Fruit fly (Drosophila melanogaster) whole organism, embryonic: ENCODE measurements around the gene phol.

ENCODE experiments used
- Abd-B ChIP-seq: fragments of 200-800 bp; sonication (Bioruptor generic); optimal IDR thresholded peaks from 2 replicates; lab custom pipeline; 2018; ENCODE audit warnings: missing biosample characterization, mild to moderate bottlenecking, missing genetic modification characterization, moderate library complexity
- Blimp-1 ChIP-seq: fragments of 200-800 bp; sonication (Bioruptor generic); optimal IDR thresholded peaks from 3 replicates; lab custom pipeline; 2018; ENCODE audit warnings: missing biosample characterization, missing genetic modification characterization, mild to moderate bottlenecking, moderate library complexity, missing genetic modification reagents
- CG10979 ChIP-seq: fragments of 200-800 bp; sonication (Bioruptor generic); optimal IDR thresholded peaks from 2 replicates; lab custom pipeline; 2018; ENCODE audit warnings: missing biosample characterization, mild to moderate bottlenecking, missing genetic modification characterization, moderate library complexity
- CG12744 ChIP-seq: fragments of 200-800 bp; sonication (Bioruptor generic); optimal IDR thresholded peaks from 2 replicates; lab custom pipeline; 2016; ENCODE audit warnings: missing biosample characterization, missing genetic modification characterization
- CG15514 ChIP-seq: fragments of 200-800 bp; sonication (Bioruptor generic); optimal IDR thresholded peaks from 3 replicates; lab custom pipeline; 2017; ENCODE audit warnings: missing biosample characterization, missing genetic modification characterization, mild to moderate bottlenecking, moderate library complexity, missing genetic modification reagents
- CG17328 ChIP-seq: fragments of 200-800 bp; sonication (Bioruptor generic); IDR thresholded peaks from 2 replicates; pipeline ENCODE4 v1.3.6; 2022; ENCODE audit warnings: missing biosample characterization, missing genetic modification characterization
- CG17912 ChIP-seq: fragments of 200-800 bp; sonication (Bioruptor generic); optimal IDR thresholded peaks from 2 replicates; lab custom pipeline; 2018; ENCODE audit warnings: missing biosample characterization, mild to moderate bottlenecking, missing genetic modification characterization
- CG18011 ChIP-seq: fragments of 200-800 bp; sonication (Bioruptor generic); optimal IDR thresholded peaks from 2 replicates; lab custom pipeline; 2017; ENCODE audit warnings: missing biosample characterization, missing genetic modification characterization, mild to moderate bottlenecking, moderate library complexity, missing genotype
- CG1832 ChIP-seq: fragments of 200-800 bp; sonication (Bioruptor generic); optimal IDR thresholded peaks from 2 replicates; lab custom pipeline; 2017; ENCODE audit warnings: missing biosample characterization, mild to moderate bottlenecking, missing genetic modification characterization, inconsistent platforms
- CG2199 ChIP-seq: fragments of 200-800 bp; sonication (Bioruptor generic); IDR thresholded peaks from 3 replicates; pipeline ENCODE4 v1.3.6; 2022; ENCODE audit warnings: missing biosample characterization, missing genetic modification characterization
- CG3065 ChIP-seq: fragments of 200-800 bp; sonication (Bioruptor generic); optimal IDR thresholded peaks from 2 replicates; lab custom pipeline; 2016; ENCODE audit warnings: missing biosample characterization, missing genetic modification characterization
- CG33557 ChIP-seq: fragments of 200-800 bp; sonication (Bioruptor generic); optimal IDR thresholded peaks from 2 replicates; lab custom pipeline; 2019; ENCODE audit warnings: missing biosample characterization, mild to moderate bottlenecking, missing genetic modification characterization, moderate library complexity
- CG5245 ChIP-seq: fragments of 200-800 bp; sonication (Bioruptor generic); optimal IDR thresholded peaks from 3 replicates; lab custom pipeline; 2016; ENCODE audit warnings: missing biosample characterization, missing genetic modification characterization
- CG7357 ChIP-seq: fragments of 200-800 bp; sonication (Bioruptor generic); IDR thresholded peaks from 3 replicates; pipeline ENCODE4 v1.3.6; 2022; ENCODE audit warnings: missing biosample characterization, missing genetic modification characterization
- CG7786 ChIP-seq: fragments of 200-800 bp; sonication (Bioruptor generic); optimal IDR thresholded peaks from 2 replicates; lab custom pipeline; 2016; ENCODE audit warnings: missing biosample characterization, missing genetic modification characterization
- CG9437 ChIP-seq: fragments of 200-800 bp; sonication (Bioruptor generic); optimal IDR thresholded peaks from 2 replicates; lab custom pipeline; 2018; ENCODE audit warnings: missing biosample characterization, mild to moderate bottlenecking, missing genetic modification characterization
- CkIIα-i1 ChIP-seq: fragments of 200-800 bp; sonication (Bioruptor generic); IDR thresholded peaks from 2 replicates; pipeline ENCODE4 v1.3.6; 2022; ENCODE audit warnings: missing biosample characterization, missing genetic modification characterization
- Dad ChIP-seq: fragments of 200-800 bp; sonication (Bioruptor generic); optimal IDR thresholded peaks from 3 replicates; lab custom pipeline; 2016; ENCODE audit warnings: missing biosample characterization, missing genetic modification characterization
- Fer3 ChIP-seq: fragments of 200-800 bp; sonication (Bioruptor generic); optimal IDR thresholded peaks from 2 replicates; lab custom pipeline; 2018; ENCODE audit warnings: missing biosample characterization, mild to moderate bottlenecking, missing genetic modification characterization, moderate library complexity
- Hand ChIP-seq: fragments of 200-800 bp; sonication (Bioruptor generic); optimal IDR thresholded peaks from 2 replicates; lab custom pipeline; 2017; ENCODE audit warnings: mild to moderate bottlenecking, missing biosample characterization, missing genetic modification reagents, missing genetic modification characterization
- Hr39 ChIP-seq: fragments of >200 bp; optimal IDR thresholded peaks from 2 replicates; lab custom pipeline; 2017
- Lhr ChIP-seq: fragments of 200-800 bp; sonication (Bioruptor generic); optimal IDR thresholded peaks from 3 replicates; lab custom pipeline; 2017; ENCODE audit warnings: mild to moderate bottlenecking, missing biosample characterization, missing genetic modification reagents, missing genetic modification characterization
- MTF-1 ChIP-seq: fragments of 200-800 bp; sonication (Bioruptor generic); optimal IDR thresholded peaks from 2 replicates; lab custom pipeline; 2018; ENCODE audit warnings: missing biosample characterization, mild to moderate bottlenecking, missing genetic modification characterization, borderline replicate concordance
- NK7.1 ChIP-seq: fragments of 200-800 bp; sonication (Bioruptor generic); optimal IDR thresholded peaks from 3 replicates; lab custom pipeline; 2016; ENCODE audit warnings: missing biosample characterization, missing genetic modification characterization
- Nf-YB ChIP-seq: fragments of 200-800 bp; sonication (Bioruptor generic); optimal IDR thresholded peaks from 3 replicates; lab custom pipeline; 2019; ENCODE audit warnings: missing biosample characterization, mild to moderate bottlenecking, missing genetic modification characterization, moderate library complexity
- Optix ChIP-seq: fragments of 200-800 bp; sonication (Bioruptor generic); IDR thresholded peaks from 3 replicates; pipeline ENCODE4 v1.3.6; 2022; ENCODE audit warnings: missing biosample characterization, missing genetic modification characterization
- Rfx ChIP-seq: fragments of 200-800 bp; sonication (Bioruptor generic); IDR thresholded peaks from 2 replicates; pipeline ENCODE4 v1.3.6; 2022; ENCODE audit warnings: missing biosample characterization, missing genetic modification characterization
- Six4 ChIP-seq: fragments of 200-800 bp; sonication (Bioruptor generic); optimal IDR thresholded peaks from 2 replicates; lab custom pipeline; 2016; ENCODE audit warnings: missing biosample characterization, missing genetic modification characterization
- Sry-β ChIP-seq: fragments of 200-800 bp; sonication (Bioruptor generic); optimal IDR thresholded peaks from 2 replicates; lab custom pipeline; 2018; ENCODE audit warnings: missing biosample characterization, mild to moderate bottlenecking, missing genetic modification characterization, moderate library complexity
- ab ChIP-seq: fragments of 200-800 bp; sonication (Bioruptor generic); optimal IDR thresholded peaks from 2 replicates; lab custom pipeline; 2016; ENCODE audit warnings: missing biosample characterization, missing genetic modification characterization
- btn ChIP-seq: fragments of 200-800 bp; sonication (Bioruptor generic); optimal IDR thresholded peaks from 2 replicates; lab custom pipeline; 2016; ENCODE audit warnings: missing biosample characterization, missing genetic modification characterization
- cas ChIP-seq: fragments of 200-800 bp; sonication (Bioruptor generic); IDR thresholded peaks from 2 replicates; pipeline ENCODE4 v1.3.6; 2022; ENCODE audit warnings: missing biosample characterization, missing genetic modification characterization
- cg ChIP-seq: fragments of 200-800 bp; sonication (Bioruptor generic); optimal IDR thresholded peaks from 3 replicates; lab custom pipeline; 2019; ENCODE audit warnings: missing biosample characterization, mild to moderate bottlenecking, missing genetic modification characterization, moderate library complexity
- chif ChIP-seq, 2 experiments: fragments of 200-800 bp; sonication (Bioruptor generic); optimal IDR thresholded peaks; 3 replicates each; lab custom pipeline; 2016; ENCODE audit warnings: missing biosample characterization in 2 of 2, missing genetic modification characterization in 2 of 2
- disco-r ChIP-seq: fragments of 200-800 bp; sonication (Bioruptor generic); optimal IDR thresholded peaks from 2 replicates; lab custom pipeline; 2016; ENCODE audit warnings: missing biosample characterization, missing genetic modification characterization
- dpn ChIP-seq, 2 experiments: fragments of 200-800 bp; sonication (Bioruptor generic); optimal IDR thresholded peaks; 3 replicates each; lab custom pipeline; 2016; ENCODE audit warnings: missing biosample characterization in 2 of 2, missing genetic modification characterization in 2 of 2
- fd64A ChIP-seq: fragments of 200-800 bp; sonication (Bioruptor generic); optimal IDR thresholded peaks from 3 replicates; lab custom pipeline; 2018; ENCODE audit warnings: missing biosample characterization, mild to moderate bottlenecking, missing genetic modification characterization
- fru ChIP-seq: fragments of >200 bp; optimal IDR thresholded peaks from 2 replicates; lab custom pipeline; 2017
- gt ChIP-seq: fragments of 200-800 bp; sonication (Bioruptor generic); IDR thresholded peaks from 2 replicates; pipeline ENCODE4 v1.3.6; 2022; ENCODE audit warnings: missing biosample characterization, missing genetic modification characterization
- mirr ChIP-seq: fragments of 200-800 bp; sonication (Bioruptor generic); optimal IDR thresholded peaks from 3 replicates; lab custom pipeline; 2018; ENCODE audit warnings: missing biosample characterization, mild to moderate bottlenecking, missing genetic modification characterization
- nmo ChIP-seq: fragments of 200-800 bp; sonication (Bioruptor generic); optimal IDR thresholded peaks from 2 replicates; lab custom pipeline; 2018; ENCODE audit warnings: missing biosample characterization, mild to moderate bottlenecking, missing genetic modification characterization, moderate library complexity
- oc ChIP-seq: fragments of 200-800 bp; sonication (Bioruptor generic); optimal IDR thresholded peaks from 2 replicates; lab custom pipeline; 2018; ENCODE audit warnings: missing biosample characterization, mild to moderate bottlenecking, missing genetic modification characterization, moderate library complexity
- pan ChIP-seq, 4 experiments: fragments of >200 bp in 3 of 4; fragments of 200-800 bp in 1 of 4; sonication (Bioruptor generic) in 1 of 4; optimal IDR thresholded peaks in 3 of 4; IDR thresholded peaks in 1 of 4; 2 replicates each; pipeline versions ENCODE4 v1.3.6 to Lab custom; 2017 to 2022; ENCODE audit warnings: missing biosample characterization in 2 of 4, missing genetic modification characterization in 2 of 4, mixed read lengths in 1 of 4
- pho ChIP-seq: fragments of 200-800 bp; sonication (Bioruptor generic); optimal IDR thresholded peaks from 2 replicates; lab custom pipeline; 2016; ENCODE audit warnings: missing biosample characterization, missing genetic modification characterization
- tap ChIP-seq: fragments of 200-800 bp; optimal IDR thresholded peaks from 3 replicates; lab custom pipeline; 2019; ENCODE audit warnings: missing biosample characterization, mild to moderate bottlenecking, missing genetic modification characterization, moderate library complexity
- trem ChIP-seq: fragments of 200-800 bp; optimal IDR thresholded peaks from 3 replicates; lab custom pipeline; 2019; ENCODE audit warnings: missing biosample characterization, mild to moderate bottlenecking, missing genetic modification characterization, moderate library complexity
- tup ChIP-seq: fragments of 200-800 bp; sonication (Bioruptor generic); optimal IDR thresholded peaks from 2 replicates; lab custom pipeline; 2016; ENCODE audit warnings: missing biosample characterization, mild to moderate bottlenecking, missing genetic modification characterization, moderate library complexity
- twi ChIP-seq: fragments of 200-800 bp; optimal IDR thresholded peaks from 2 replicates; lab custom pipeline; 2019; ENCODE audit warnings: missing biosample characterization, mild to moderate bottlenecking, missing genetic modification characterization, moderate library complexity
- zen2 ChIP-seq: fragments of 200-800 bp; sonication (Bioruptor generic); IDR thresholded peaks from 3 replicates; pipeline ENCODE4 v1.3.6; 2022; ENCODE audit warnings: missing biosample characterization, missing genetic modification characterization; ENCODE audit not compliant: partially characterized antibody

phol gene

DNA sequence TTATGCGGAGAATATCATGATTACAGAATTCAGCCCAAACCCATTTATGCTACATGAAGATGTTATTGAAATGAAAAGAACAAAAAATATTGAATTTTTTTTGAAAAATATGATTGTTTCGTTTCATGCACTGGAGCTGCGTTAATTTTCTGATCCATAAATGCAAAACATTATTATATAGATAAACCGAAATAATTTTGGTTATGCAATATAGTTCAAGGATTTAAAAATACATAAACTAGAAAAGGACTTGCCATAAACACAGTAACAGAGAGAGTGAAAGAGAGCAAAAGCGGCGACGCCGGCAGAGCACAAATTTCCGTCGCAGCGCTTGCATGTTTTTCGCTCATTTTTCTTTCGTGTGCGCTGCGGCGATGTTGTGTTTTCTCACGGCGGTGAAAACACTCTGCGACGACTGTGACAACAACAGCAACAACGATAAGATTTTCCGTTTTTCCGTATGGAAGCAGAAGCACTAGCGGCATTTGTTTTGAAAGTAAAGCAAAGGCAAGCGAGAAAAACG is 6.2 kb upstream of the phol start (continued):
- TF ChIP-seq btn (GFP tag; lab: Kevin White, UChicago) (peak; percentile 39), tap (tag; lab: Kevin White, UChicago) (peak; percentile 86), Sry-β (peak; percentile 54), pho (peak; percentile 81), ab (no peak), CG15514 (GFP tag; lab: Kevin White, UChicago) (peak; percentile 60), disco-r (GFP tag; lab: Kevin White, UChicago) (peak; percentile 59), Blimp-1 (GFP tag; lab: Kevin White, UChicago) (peak; percentile 92), CG7786 (GFP tag; lab: Kevin White, UChicago) (peak; percentile 46), CG9437 (GFP tag; lab: Kevin White, UChicago) (peak; percentile 85), CG1832 (no peak), twi (peak; percentile 68), Optix (GFP tag; lab: Robert Waterston, UW) (no peak), Fer3 (tag; lab: Kevin White, UChicago) (peak; percentile 89), Hand (GFP tag; lab: Kevin White, UChicago) (peak; percentile 85), CG12744 (peak; percentile 77), CG10979 (peak; percentile 96), CG5245 (GFP tag; lab: Kevin White, UChicago) (peak; percentile 48), CkIIα-i1 (no peak), Six4 (GFP tag; lab: Kevin White, UChicago) (peak; percentile 86), nmo (GFP tag; lab: Kevin White, UChicago) (peak; percentile 92), tup (no peak), zen2 (GFP tag; lab: Robert Waterston, UW) (no peak), Lhr (GFP tag; lab: Kevin White, UChicago) (peak; percentile 75), oc (tag; lab: Kevin White, UChicago) (peak; percentile 79), CG7357 (GFP tag; lab: Robert Waterston, UW) (peak; percentile 64; the same call in 2 of the 3 replicates), CG17328 (GFP tag; lab: Robert Waterston, UW) (peak; percentile 79), CG2199 (GFP tag; lab: Robert Waterston, UW) (peak; percentile 90; the same call in 2 of the 3 replicates), CG33557 (GFP tag; lab: Kevin White, UChicago) (peak; percentile 92), Dad (GFP tag; lab: Kevin White, UChicago) (peak; percentile 77), gt (GFP tag; lab: Robert Waterston, UW) (peak; percentile 58; the same call in 1 of the 2 replicates), CG18011 (GFP tag; lab: Kevin White, UChicago) (peak; percentile 52), Nf-YB (peak; percentile 79), trem (tag; lab: Kevin White, UChicago) (peak; percentile 91), chif (GFP tag; optimal IDR thresholded peaks at IDR 0.05; lab: Kevin White, UChicago) (peak; percentile 60 to 76), MTF-1 (GFP tag; lab: Kevin White, UChicago) (peak; percentile 82), fru (lab: Kevin White, UChicago) (no peak), Hr39 (no peak), Abd-B (peak; percentile 59), mirr (peak; percentile 45), CG3065 (GFP tag; lab: Kevin White, UChicago) (peak; percentile 67), Rfx (GFP tag; lab: Robert Waterston, UW) (peak; percentile 82), fd64A (GFP tag; lab: Kevin White, UChicago) (peak; percentile 62), cg (GFP tag; lab: Kevin White, UChicago) (no peak), pan (optimal IDR thresholded peaks at IDR 0.05; lab: Kevin White, UChicago) (no peak), pan (GFP tag; optimal IDR thresholded peaks at IDR 0.05 in 1 of 2, IDR thresholded peaks at IDR 0.05 in 1 of 2) (peak in 1 of 2 experiments; percentile 76), CG17912 (GFP tag; lab: Kevin White, UChicago) (no peak), NK7.1 (GFP tag; lab: Kevin White, UChicago) (peak; percentile 59), cas (GFP tag; lab: Robert Waterston, UW) (0 out of 2 replicates have a peak, but pooled peaks have one; percentile 37), dpn (GFP tag; optimal IDR thresholded peaks at IDR 0.05; lab: Kevin White, UChicago) (peak; percentile 73 to 77)
